Fruit fly (Drosophila melanogaster) whole organism, adult: ENCODE measurements around the gene CG34296.

Experiments
- CG12768 ChIP-seq: fragments of 200-800 bp; sonication (Bioruptor generic); optimal IDR thresholded peaks from 2 replicates; lab custom pipeline; 2017; ENCODE audit warnings: missing biosample characterization, missing genetic modification characterization, mild to moderate bottlenecking, moderate library complexity, missing genetic modification reagents
- CG1620 ChIP-seq: fragments of 200-800 bp; sonication (Bioruptor generic); optimal IDR thresholded peaks from 2 replicates; lab custom pipeline; 2016; ENCODE audit warnings: missing biosample characterization, missing genetic modification characterization
- bab1 ChIP-seq: fragments of 200-800 bp; sonication (Bioruptor generic); optimal IDR thresholded peaks from 3 replicates; lab custom pipeline; 2019; ENCODE audit warnings: missing biosample characterization, mild to moderate bottlenecking, missing genetic modification characterization, moderate library complexity
- cnc ChIP-seq, 2 experiments: fragments of >200 bp; optimal IDR thresholded peaks; 2 replicates each; lab custom pipeline; 2017
- ovo ChIP-seq: fragments of 200-800 bp; sonication (Bioruptor generic); optimal IDR thresholded peaks from 2 replicates; lab custom pipeline; 2016; ENCODE audit warnings: missing biosample characterization, missing genetic modification characterization

DNA sequence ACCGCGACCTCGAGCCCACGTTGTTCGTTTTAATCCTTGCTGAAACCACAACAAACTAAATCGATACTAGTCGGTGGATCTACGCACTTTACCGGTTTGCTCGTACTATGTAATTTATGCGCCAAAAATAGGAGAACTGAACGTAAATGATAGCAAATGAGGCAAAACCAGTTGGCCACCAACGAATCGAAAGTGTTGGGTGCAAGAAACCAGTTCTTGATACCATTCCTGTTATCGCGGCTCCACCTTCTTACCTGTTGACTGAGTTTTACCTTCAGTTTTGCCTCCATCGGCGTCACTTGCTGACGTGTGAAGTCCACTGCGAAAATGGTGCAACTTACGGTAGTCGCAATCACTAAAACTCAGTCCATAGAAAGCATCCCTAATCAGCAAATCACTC is 17.7 kb downstream of the CG34296 start:
- TF ChIP-seq ovo (GFP tag; lab: Kevin White, UChicago) (no peak), cnc (optimal IDR thresholded peaks at IDR 0.05; lab: Kevin White, UChicago) (no peak), CG1620 (GFP tag; lab: Kevin White, UChicago) (no peak), bab1 (no peak), CG12768 (GFP tag; lab: Kevin White, UChicago) (no peak)
